Worm (Caenorhabditis elegans): Measurements from ENCODE around the gene tmem-17.

DNA sequence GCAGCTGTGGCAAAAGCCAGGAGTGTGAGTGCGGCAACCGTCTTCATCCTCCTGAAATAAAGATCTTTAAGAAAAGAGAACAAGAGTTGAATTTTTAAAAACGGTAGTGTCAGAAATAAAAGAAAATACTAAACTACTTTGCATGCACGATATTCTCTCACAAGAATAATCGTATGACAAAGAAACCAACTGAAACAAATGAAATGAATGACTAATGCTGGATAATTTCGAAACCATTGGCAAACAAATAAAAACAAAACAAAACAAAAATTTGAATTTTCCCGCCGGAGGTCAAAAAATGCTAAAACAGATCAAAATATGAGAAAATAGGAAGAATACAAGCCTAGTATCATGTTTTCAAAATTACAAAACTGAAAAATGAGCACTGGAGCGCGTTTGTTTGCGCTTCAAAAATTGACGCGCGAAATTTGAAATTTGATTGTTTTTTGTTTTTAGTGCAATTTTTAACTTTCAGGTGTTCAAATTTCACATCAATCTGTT is 33.9 kb downstream of the tmem-17 start, which contains the start of gene cpg-2:
- TF ChIP-seq lin-39 (tag; optimal IDR thresholded peaks at IDR 0.05) (no peak), unc-62 (GFP tag; optimal IDR thresholded peaks at IDR 0.05) (no peak), fkh-10 (GFP tag; optimal IDR thresholded peaks at IDR 0.05) (no peak), pha-4 (tag; optimal IDR thresholded peaks at IDR 0.05) (no peak), nhr-25 (tag; optimal IDR thresholded peaks at IDR 0.05) (no peak), unc-39 (tag; optimal IDR thresholded peaks at IDR 0.05) (no peak), daf-12 (tag; optimal IDR thresholded peaks at IDR 0.05) (no peak), ama-1 (optimal IDR thresholded peaks at IDR 0.05) (no peak), nhr-11 (tag; optimal IDR thresholded peaks at IDR 0.05) (no peak)

Measured in whole organism, L3 larva.